Worm (Caenorhabditis elegans) whole organism, L3 larva: ENCODE results near the gene pdf-1.

ENCODE experiments used
- R02D3.7 ChIP-seq: fragments of 150-350 bp; optimal IDR thresholded peaks from 2 replicates; lab custom pipeline; 2014; ENCODE audit warnings: missing biosample characterization, missing genetic modification characterization
- ZK546.5 ChIP-seq: sonication (generic microtip); optimal IDR thresholded peaks from 2 replicates; lab custom pipeline; 2017; ENCODE audit warnings: missing biosample characterization, missing genetic modification characterization
- ama-1 ChIP-seq: fragments of 150-350 bp; optimal IDR thresholded peaks from 2 replicates; lab custom pipeline; 2018
- ceh-82 ChIP-seq: fragments of 150-350 bp; optimal IDR thresholded peaks from 2 replicates; lab custom pipeline; 2014; ENCODE audit warnings: missing biosample characterization, missing genetic modification characterization
- ceh-9 ChIP-seq: sonication (generic microtip); optimal IDR thresholded peaks from 2 replicates; lab custom pipeline; 2018; ENCODE audit warnings: missing biosample characterization, missing genetic modification characterization
- daf-12 ChIP-seq: fragments of 150-350 bp; optimal IDR thresholded peaks from 2 replicates; lab custom pipeline; 2014; ENCODE audit warnings: missing biosample characterization, missing genetic modification reagents, missing genetic modification characterization
- egl-27 ChIP-seq: sonication (generic microtip); optimal IDR thresholded peaks from 4 replicates; lab custom pipeline; 2017; ENCODE audit warnings: missing biosample characterization, missing genetic modification reagents, missing genetic modification characterization
- egl-5 ChIP-seq: fragments of 150-350 bp; optimal IDR thresholded peaks from 2 replicates; lab custom pipeline; 2017; ENCODE audit warnings: missing biosample characterization, missing genetic modification reagents, missing genetic modification characterization, inconsistent platforms
- elt-2 ChIP-seq: sonication (generic microtip); optimal IDR thresholded peaks from 2 replicates; lab custom pipeline; 2016; ENCODE audit warnings: missing genetic modification reagents, mild to moderate bottlenecking, missing genetic modification characterization, missing compliant biosample characterization
- eor-1 ChIP-seq, 2 experiments: fragments of 150-350 bp; optimal IDR thresholded peaks; 2 replicates each; lab custom pipeline; 2014 to 2018; ENCODE audit warnings: missing biosample characterization in 2 of 2, missing genetic modification characterization in 2 of 2
- fkh-10 ChIP-seq: sonication (generic microtip); optimal IDR thresholded peaks from 2 replicates; lab custom pipeline; 2017; ENCODE audit warnings: missing biosample characterization, missing genetic modification reagents, missing genetic modification characterization
- fos-1 ChIP-seq: fragments of 150-350 bp; optimal IDR thresholded peaks from 2 replicates; lab custom pipeline; 2014; ENCODE audit warnings: missing biosample characterization, missing genetic modification characterization
- jun-1 ChIP-seq: fragments of 150-350 bp; optimal IDR thresholded peaks from 2 replicates; lab custom pipeline; 2014; ENCODE audit warnings: missing biosample characterization, missing genetic modification reagents, missing genetic modification characterization
- lin-15B ChIP-seq: fragments of 150-350 bp; optimal IDR thresholded peaks from 2 replicates; lab custom pipeline; 2014; ENCODE audit warnings: missing biosample characterization, missing genetic modification characterization
- lin-39 ChIP-seq: fragments of 150-350 bp; optimal IDR thresholded peaks from 2 replicates; lab custom pipeline; 2018; ENCODE audit warnings: missing biosample characterization, missing genetic modification reagents, missing genetic modification characterization
- mdl-1 ChIP-seq: fragments of 150-350 bp; optimal IDR thresholded peaks from 2 replicates; lab custom pipeline; 2014; ENCODE audit warnings: missing biosample characterization, missing genetic modification characterization
- nfya-1 ChIP-seq: sonication (generic microtip); optimal IDR thresholded peaks from 2 replicates; lab custom pipeline; 2017; ENCODE audit warnings: missing genetic modification characterization, mild to moderate bottlenecking, missing compliant biosample characterization, antibody characterized with exemption, moderate library complexity; ENCODE audit not compliant: insufficient read depth
- nhr-11 ChIP-seq: fragments of 150-350 bp; optimal IDR thresholded peaks from 2 replicates; lab custom pipeline; 2014; ENCODE audit warnings: missing biosample characterization, missing genetic modification characterization
- nhr-12 ChIP-seq: fragments of 150-350 bp; optimal IDR thresholded peaks from 2 replicates; lab custom pipeline; 2014; ENCODE audit warnings: missing biosample characterization, missing genetic modification characterization
- nhr-23 ChIP-seq: fragments of 150-350 bp; optimal IDR thresholded peaks from 2 replicates; lab custom pipeline; 2014; ENCODE audit warnings: missing biosample characterization, missing genetic modification reagents, missing genetic modification characterization
- nhr-237 ChIP-seq: fragments of 150-350 bp; optimal IDR thresholded peaks from 2 replicates; lab custom pipeline; 2014; ENCODE audit warnings: missing biosample characterization, missing genetic modification characterization
- nhr-25 ChIP-seq: sonication (generic microtip); optimal IDR thresholded peaks from 2 replicates; lab custom pipeline; 2017; ENCODE audit warnings: missing biosample characterization, missing genetic modification characterization
- nhr-28 ChIP-seq: fragments of 150-350 bp; optimal IDR thresholded peaks from 2 replicates; lab custom pipeline; 2014; ENCODE audit warnings: missing biosample characterization, missing genetic modification characterization
- nhr-67 ChIP-seq: fragments of 150-350 bp; optimal IDR thresholded peaks from 2 replicates; lab custom pipeline; 2014; ENCODE audit warnings: missing biosample characterization, missing genetic modification characterization
- nhr-76 ChIP-seq: fragments of 150-350 bp; sonication (generic microtip); optimal IDR thresholded peaks from 5 replicates; lab custom pipeline; 2014; ENCODE audit warnings: missing biosample characterization, missing genetic modification characterization
- pha-4 ChIP-seq: fragments of 150-350 bp; optimal IDR thresholded peaks from 2 replicates; lab custom pipeline; 2014; ENCODE audit warnings: missing biosample characterization, missing genetic modification reagents, missing genetic modification characterization
- sea-2 ChIP-seq: fragments of 150-350 bp; sonication (generic microtip); optimal IDR thresholded peaks from 4 replicates; lab custom pipeline; 2014; ENCODE audit warnings: missing biosample characterization, missing genetic modification reagents, missing genetic modification characterization
- snpc-4 ChIP-seq: fragments of 150-350 bp; optimal IDR thresholded peaks from 2 replicates; lab custom pipeline; 2014; ENCODE audit warnings: missing biosample characterization, missing genetic modification characterization
- tbx-2 ChIP-seq: sonication (generic microtip); optimal IDR thresholded peaks from 2 replicates; lab custom pipeline; 2016; ENCODE audit warnings: mild to moderate bottlenecking, missing genetic modification characterization, missing compliant biosample characterization
- unc-39 ChIP-seq: sonication (generic microtip); optimal IDR thresholded peaks from 4 replicates; lab custom pipeline; 2017; ENCODE audit warnings: missing biosample characterization, missing genetic modification characterization
- ztf-11 ChIP-seq: fragments of 150-350 bp; optimal IDR thresholded peaks from 2 replicates; lab custom pipeline; 2014; ENCODE audit warnings: missing biosample characterization, missing genetic modification characterization
- ztf-4 ChIP-seq: fragments of 150-350 bp; optimal IDR thresholded peaks from 2 replicates; lab custom pipeline; 2014; ENCODE audit warnings: missing biosample characterization, missing genetic modification characterization

The pdf-1 gene

ce11 chrIII:6947896-6948295 lies 35.6 kb upstream of the pdf-1 start:
- no peak for TF ChIP-seq nhr-237 (tag; lab: Kevin White, UChicago)
- peak; percentile 16 for TF ChIP-seq lin-15B (tag; lab: Kevin White, UChicago)
- TF ChIP-seq jun-1 (tag; lab: Kevin White, UChicago): no peak
- no peak for TF ChIP-seq nhr-28 (tag; lab: Kevin White, UChicago)
- no peak for TF ChIP-seq sea-2 (GFP tag; lab: Kevin White, UChicago)
- no peak for TF ChIP-seq nhr-67
- peak; percentile 78 for TF ChIP-seq pha-4 (tag; lab: Kevin White, UChicago)
- no peak for TF ChIP-seq unc-39 (tag; lab: Kevin White, UChicago)
- TF ChIP-seq fos-1 (tag; lab: Kevin White, UChicago): no peak
- TF ChIP-seq mdl-1 (tag; lab: Kevin White, UChicago): no peak

ce11 chrIII:6946382-6946781 lies 34.1 kb upstream of the pdf-1 start, which contains the start of gene let-711:
let-711 (plus strand) TSS chrIII:6946718.
- TF ChIP-seq nfya-1 (tag; lab: Kevin White, UChicago) (peak; percentile 32), egl-27 (tag; lab: Kevin White, UChicago) (no peak), nhr-28 (tag; lab: Kevin White, UChicago) (no peak), nhr-67 (no peak), nhr-237 (tag; lab: Kevin White, UChicago) (no peak), ceh-82 (tag; lab: Kevin White, UChicago) (no peak), jun-1 (tag; lab: Kevin White, UChicago) (no peak), nhr-25 (tag; lab: Kevin White, UChicago) (no peak), R02D3.7 (tag; lab: Kevin White, UChicago) (no peak), pha-4 (tag; lab: Kevin White, UChicago) (peak; percentile 9), sea-2 (GFP tag; lab: Kevin White, UChicago) (no peak), lin-39 (no peak), fos-1 (tag; lab: Kevin White, UChicago) (no peak), daf-12 (tag; lab: Kevin White, UChicago) (no peak)
- TF ChIP-seq, all 47 proteins: peak for 2

- peak; percentile 46 for TF ChIP-seq nhr-23 (tag; lab: Kevin White, UChicago)
- TF ChIP-seq daf-12 (tag; lab: Kevin White, UChicago): no peak
Measured at ce11 chrIII:6945747-6946146, 33.5 kb upstream of the pdf-1 start, which contains the start of gene abu-13. abu-13 (minus strand) TSS chrIII:6945898.

- TF ChIP-seq nfya-1 (tag; lab: Kevin White, UChicago) (no peak), ZK546.5 (tag; lab: Kevin White, UChicago) (no peak), nhr-76 (tag; lab: Kevin White, UChicago) (no peak), sea-2 (GFP tag; lab: Kevin White, UChicago) (no peak), nhr-28 (tag; lab: Kevin White, UChicago) (no peak), ztf-4 (no peak), ama-1 (lab: Kevin White, UChicago) (no peak), elt-2 (tag; lab: Kevin White, UChicago) (no peak), R02D3.7 (tag; lab: Kevin White, UChicago) (no peak), ceh-9 (tag; lab: Kevin White, UChicago) (no peak), egl-5 (tag; lab: Kevin White, UChicago) (no peak)
Measured at ce11 chrIII:6945319-6945718, 33.0 kb upstream of the pdf-1 start.

- TF ChIP-seq ztf-11 (no peak), nhr-12 (tag; lab: Kevin White, UChicago) (no peak), pha-4 (tag; lab: Kevin White, UChicago) (peak; percentile 43), fkh-10 (GFP tag; lab: Kevin White, UChicago) (no peak), snpc-4 (tag; lab: Kevin White, UChicago) (no peak), nhr-11 (tag; lab: Kevin White, UChicago) (no peak)
Measured at ce11 chrIII:6939523-6939922, 27.2 kb upstream of the pdf-1 start, which contains the start of gene F57B9.3. F57B9.3 (plus strand) TSS chrIII:6939823.

ce11 chrIII:6935269-6936017 lies 23.2 kb upstream of the pdf-1 start, which contains the start of the genes F57B9.8 and coq-2:
F57B9.8 (minus strand) TSS chrIII:6935319.
coq-2 (plus strand) TSS chrIII:6935967.
- TF ChIP-seq eor-1 (tag; optimal IDR thresholded peaks at IDR 0.05; lab: Kevin White, UChicago) (no peak), ZK546.5 (tag; lab: Kevin White, UChicago) (no peak), tbx-2 (tag; lab: Kevin White, UChicago) (no peak)
- TF ChIP-seq, all 47 proteins: peak for 0
